Worm (Caenorhabditis elegans) whole organism, midembryonic: ENCODE data around the gene twk-7.

Source experiments
- T22C8.4 ChIP-seq: fragments of 200-800 bp; sonication (Bioruptor generic); IDR thresholded peaks from 2 replicates; pipeline ENCODE4 v1.3.6; 2022; ENCODE audit warnings: missing genetic modification characterization, missing compliant biosample characterization
- cog-1 ChIP-seq: sonication (generic microtip); optimal IDR thresholded peaks from 2 replicates; lab custom pipeline; 2016; ENCODE audit warnings: missing genetic modification characterization, missing compliant biosample characterization
- flt-1 ChIP-seq: fragments of 200-800 bp; sonication (Bioruptor generic); IDR thresholded peaks from 2 replicates; pipeline ENCODE4 v1.3.6; 2022; ENCODE audit warnings: missing genetic modification characterization, missing compliant biosample characterization
- klf-2 ChIP-seq: fragments of 200-800 bp; sonication (Bioruptor generic); conservative IDR thresholded peaks from 2 replicates; pipeline ENCODE4 v1.3.6; 2022; ENCODE audit warnings: missing genetic modification reagents, missing genetic modification characterization, missing compliant biosample characterization
- med-1 ChIP-seq: sonication (generic microtip); optimal IDR thresholded peaks from 2 replicates; lab custom pipeline; 2017; ENCODE audit warnings: missing genetic modification characterization, mild to moderate bottlenecking, missing compliant biosample characterization, antibody characterized with exemption, missing genetic modification reagents; ENCODE audit not compliant: insufficient read depth
- ref-1 ChIP-seq: fragments of 200-800 bp; sonication (Bioruptor generic); conservative IDR thresholded peaks from 2 replicates; pipeline ENCODE4 v1.3.6; 2022; ENCODE audit warnings: missing genetic modification reagents, missing genetic modification characterization, missing compliant biosample characterization
- tab-1 ChIP-seq: fragments of 200-800 bp; sonication (Bioruptor generic); IDR thresholded peaks from 2 replicates; pipeline ENCODE4 v1.3.6; 2022; ENCODE audit warnings: missing genetic modification characterization, missing compliant biosample characterization
- ztf-23 ChIP-seq: fragments of 200-800 bp; sonication (Bioruptor generic); IDR thresholded peaks from 2 replicates; pipeline ENCODE4 v1.3.6; 2022; ENCODE audit warnings: missing genetic modification reagents, missing genetic modification characterization, missing compliant biosample characterization
- ztf-29 ChIP-seq: fragments of 200-800 bp; sonication (Bioruptor generic); IDR thresholded peaks from 2 replicates; pipeline ENCODE4 v1.3.6; 2022; ENCODE audit warnings: missing genetic modification reagents, missing genetic modification characterization, missing compliant biosample characterization

twk-7 gene

DNA sequence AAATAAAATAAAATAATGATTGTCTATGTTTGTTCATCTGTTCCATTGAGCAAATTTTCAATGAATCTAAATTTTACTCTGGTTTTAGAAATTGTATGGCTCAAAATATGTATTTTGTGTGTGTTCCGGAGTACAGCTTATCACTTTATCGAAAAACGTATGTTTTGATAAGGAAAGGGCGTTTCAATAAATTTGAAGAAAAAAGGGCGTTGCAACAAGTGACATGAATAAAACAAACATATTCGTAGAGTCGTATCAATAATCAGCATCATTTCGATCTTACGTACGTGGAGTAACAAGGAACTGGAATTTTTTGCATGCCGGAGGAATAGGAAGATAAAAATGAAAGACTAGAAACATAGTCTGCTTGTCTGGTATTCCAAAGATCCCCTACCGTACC is 49.5 kb downstream of the twk-7 start:
- no peak for TF ChIP-seq ztf-23 (GFP tag; lab: Robert Waterston, UW)
- no peak for TF ChIP-seq klf-2 (GFP tag; lab: Robert Waterston, UW)
- no peak for TF ChIP-seq flt-1 (GFP tag; lab: Robert Waterston, UW)
- TF ChIP-seq cog-1 (tag; lab: Kevin White, UChicago) = no peak
- TF ChIP-seq ref-1 (GFP tag; lab: Robert Waterston, UW) = no peak
- TF ChIP-seq med-1 (GFP tag; lab: Kevin White, UChicago) = no peak
- no peak for TF ChIP-seq T22C8.4 (GFP tag; lab: Robert Waterston, UW)
- TF ChIP-seq ztf-29 (GFP tag; lab: Robert Waterston, UW) = no peak
- TF ChIP-seq tab-1 (GFP tag; lab: Robert Waterston, UW) = no peak

DNA sequence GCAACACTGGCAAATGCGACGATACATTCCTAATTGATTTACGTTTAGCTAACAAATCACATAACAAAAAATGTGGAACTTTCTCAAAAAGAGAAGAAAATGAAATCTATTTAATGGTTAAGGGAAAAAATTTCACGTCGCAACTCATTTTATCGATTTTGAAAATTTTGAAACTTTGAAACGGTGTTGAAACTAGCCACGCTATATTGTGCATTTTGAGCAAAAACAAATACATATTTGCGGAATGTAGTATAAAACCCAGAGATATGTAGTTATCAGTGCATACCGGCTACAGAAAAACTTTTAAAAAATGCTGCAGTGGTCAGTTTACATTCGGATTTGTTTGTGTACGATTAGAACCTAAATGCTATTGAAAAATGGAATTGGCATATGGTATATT is 49.9 kb downstream of the twk-7 start, which contains the start of gene C06E1.7:
Gene C06E1.7, minus strand, starts transcription at position 101 of the 400 bp plus-strand sequence.
- TF ChIP-seq flt-1 (GFP tag; lab: Robert Waterston, UW) (no peak), T22C8.4 (GFP tag; lab: Robert Waterston, UW) (no peak), tab-1 (GFP tag; lab: Robert Waterston, UW) (no peak), ref-1 (GFP tag; lab: Robert Waterston, UW) (no peak), klf-2 (GFP tag; lab: Robert Waterston, UW) (no peak), ztf-23 (GFP tag; lab: Robert Waterston, UW) (no peak), cog-1 (tag; lab: Kevin White, UChicago) (no peak), med-1 (GFP tag; lab: Kevin White, UChicago) (no peak), ztf-29 (GFP tag; lab: Robert Waterston, UW) (no peak)

DNA sequence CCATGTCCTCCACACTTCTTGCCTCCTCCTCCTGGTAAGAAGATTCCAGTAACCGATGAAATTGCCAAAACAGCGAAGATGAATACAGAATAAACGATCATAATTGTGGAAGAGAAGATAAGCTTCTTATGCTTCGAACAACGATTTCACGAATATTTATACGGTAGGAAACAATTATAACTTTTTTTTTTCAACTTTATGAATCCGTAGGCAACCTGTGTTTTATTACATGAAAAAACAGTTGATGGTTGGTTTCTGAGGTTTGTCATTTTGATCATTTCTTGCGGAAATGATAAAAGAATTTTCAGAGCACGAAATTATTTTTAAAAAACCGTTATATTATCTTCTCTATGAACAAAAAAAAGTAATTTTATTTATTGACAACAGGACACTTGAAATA is 52.7 kb downstream of the twk-7 start, which contains the start of gene fipr-16:
Gene fipr-16, minus strand, starts transcription at position 101 of the 400 bp plus-strand sequence.
- TF ChIP-seq ztf-23 (GFP tag; lab: Robert Waterston, UW) (no peak), tab-1 (GFP tag; lab: Robert Waterston, UW) (no peak)

DNA sequence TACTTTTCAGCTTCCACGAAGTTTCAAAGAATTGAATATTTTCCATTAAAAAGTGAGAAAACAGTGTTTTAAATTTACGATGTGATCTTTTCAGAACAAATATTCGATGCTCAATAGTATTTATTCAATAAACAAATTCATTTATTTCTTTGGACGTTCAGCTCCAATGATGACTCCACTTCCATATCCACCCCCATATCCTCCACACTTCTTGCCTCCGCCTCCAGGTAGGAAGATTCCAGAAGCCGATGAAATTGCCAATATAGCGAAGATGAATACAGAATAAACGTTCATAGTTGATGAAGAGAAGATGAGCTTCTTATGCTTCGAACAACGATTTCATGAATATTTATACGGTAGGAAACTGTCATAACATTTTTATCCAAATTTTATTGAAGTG is 54.3 kb downstream of the twk-7 start, which contains the start of gene fip-3:
Gene fip-3, minus strand, starts transcription at position 294 of the 400 bp plus-strand sequence.
- TF ChIP-seq ztf-23 (GFP tag; lab: Robert Waterston, UW) (no peak), tab-1 (GFP tag; lab: Robert Waterston, UW) (no peak), klf-2 (GFP tag; lab: Robert Waterston, UW) (no peak), flt-1 (GFP tag; lab: Robert Waterston, UW) (no peak), med-1 (GFP tag; lab: Kevin White, UChicago) (no peak), ref-1 (GFP tag; lab: Robert Waterston, UW) (no peak), T22C8.4 (GFP tag; lab: Robert Waterston, UW) (no peak), ztf-29 (GFP tag; lab: Robert Waterston, UW) (no peak), cog-1 (tag; lab: Kevin White, UChicago) (no peak)

DNA sequence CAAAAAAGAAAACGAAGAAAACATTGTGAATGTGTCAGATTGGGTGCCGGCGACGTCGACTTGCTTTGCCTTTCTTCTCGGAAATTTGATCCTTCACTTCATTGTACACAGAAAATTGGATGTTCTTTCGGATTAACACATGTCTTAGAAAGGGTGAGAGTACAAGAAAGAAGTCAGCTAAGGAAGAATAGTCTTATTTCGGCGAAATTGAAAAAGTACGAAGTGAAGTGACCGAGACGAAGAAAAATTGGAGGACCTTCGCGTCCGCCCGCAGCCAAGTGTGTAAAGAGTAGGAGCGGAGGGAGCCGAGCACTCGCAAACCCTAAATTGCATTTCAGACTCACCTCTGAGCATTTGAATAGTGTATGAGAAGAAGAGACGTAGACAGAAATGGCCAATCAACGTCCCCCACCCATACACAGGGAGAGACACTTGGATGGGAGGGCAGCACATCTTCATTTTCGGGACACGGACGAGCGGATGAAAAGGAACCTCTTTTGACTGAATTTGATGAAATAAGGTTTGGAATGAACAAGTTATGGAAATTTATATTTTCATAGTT is 54.9 kb downstream of the twk-7 start, which contains the start of gene glr-1:
Gene glr-1, minus strand, starts transcription at position 51 of the 562 bp plus-strand sequence.
- TF ChIP-seq ztf-23 (GFP tag; lab: Robert Waterston, UW) = no peak
- no peak for TF ChIP-seq cog-1 (tag; lab: Kevin White, UChicago)
- no peak for TF ChIP-seq flt-1 (GFP tag; lab: Robert Waterston, UW)
- no peak for TF ChIP-seq klf-2 (GFP tag; lab: Robert Waterston, UW)
- TF ChIP-seq med-1 (GFP tag; lab: Kevin White, UChicago) = no peak
